Fruit fly (Drosophila melanogaster): ENCODE measurements around the gene Rpt3R.

Gene Rpt3R

dm6 chr3R:9800644-9801330 lies 44.5 kb upstream of the Rpt3R start, which contains the start of the genes CG9467 and CG8526 (continued):
- TF ChIP-seq YL-1 (GFP tag; optimal IDR thresholded peaks at IDR 0.05), result peak; percentile 74
- TF ChIP-seq E2f1 (GFP tag; IDR thresholded peaks at IDR 0.05), result peak; percentile 38; the same call in 1 of the 2 replicates
- TF ChIP-seq Nf-YC (tag; optimal IDR thresholded peaks at IDR 0.05), result peak; percentile 75
- TF ChIP-seq Dbx (GFP tag; IDR thresholded peaks at IDR 0.05), result peak; percentile 70; the same call in 2 of the 3 replicates
- peak; percentile 23 for TF ChIP-seq CG1233 (GFP tag; optimal IDR thresholded peaks at IDR 0.05)
- peak; percentile 56 for TF ChIP-seq CG18619 (GFP tag; optimal IDR thresholded peaks at IDR 0.05)
- TF ChIP-seq CG17186 (GFP tag; optimal IDR thresholded peaks at IDR 0.05), result peak; percentile 24
- TF ChIP-seq vvl (GFP tag; IDR thresholded peaks at IDR 0.05), result peak; percentile 65; the same call in 1 of the 2 replicates
- TF ChIP-seq CoRest (tag; optimal IDR thresholded peaks at IDR 0.05), result peak; percentile 89
- peak; percentile 50 for TF ChIP-seq H2.0 (GFP tag; IDR thresholded peaks at IDR 0.05)
- peak; percentile 63 for TF ChIP-seq CG6791 (GFP tag; IDR thresholded peaks at IDR 0.05; ENCODE audit: partially characterized antibody)
- TF ChIP-seq Dll (GFP tag; IDR thresholded peaks at IDR 0.05; ENCODE audit: partially characterized antibody), result peak; percentile 88
- no peak for TF ChIP-seq bowl (GFP tag; IDR thresholded peaks at IDR 0.05)
- TF ChIP-seq CG15479 (GFP tag; optimal IDR thresholded peaks at IDR 0.05), result no peak
- no peak for TF ChIP-seq sim (GFP tag; IDR thresholded peaks at IDR 0.05)
- TF ChIP-seq sug (tag; optimal IDR thresholded peaks at IDR 0.05), result peak; percentile 100
- peak; percentile 35; the same call in 1 of the 3 replicates for TF ChIP-seq Opbp (GFP tag; IDR thresholded peaks at IDR 0.05; ENCODE audit: partially characterized antibody)
- no peak for TF ChIP-seq gem (tag; optimal IDR thresholded peaks at IDR 0.05)
- peak; percentile 26 for TF ChIP-seq CG18011 (GFP tag; optimal IDR thresholded peaks at IDR 0.05)
- TF ChIP-seq chm (GFP tag; IDR thresholded peaks at IDR 0.05), result 0 out of 2 replicates have a peak, but pooled peaks have one; percentile 37
- 0 out of 3 replicates have a peak, but pooled peaks have one; percentile 39 for TF ChIP-seq CG11456 (GFP tag; IDR thresholded peaks at IDR 0.05)
- peak; percentile 77 for TF ChIP-seq CG15696 (tag; optimal IDR thresholded peaks at IDR 0.05)
- TF ChIP-seq Drgx (GFP tag; IDR thresholded peaks at IDR 0.05), result no peak
- no peak for TF ChIP-seq yki (optimal IDR thresholded peaks at IDR 0.05)
- TF ChIP-seq gce (GFP tag; IDR thresholded peaks at IDR 0.05), result no peak
- TF ChIP-seq Xrp1 (GFP tag; IDR thresholded peaks at IDR 0.05), result peak; percentile 53; the same call in 1 of the 2 replicates
- TF ChIP-seq CG16813 (GFP tag; IDR thresholded peaks at IDR 0.05; ENCODE audit: partially characterized antibody), result peak; percentile 81
- TF ChIP-seq Dip2 (GFP tag; IDR thresholded peaks at IDR 0.05), result no peak
- TF ChIP-seq tup (GFP tag; optimal IDR thresholded peaks at IDR 0.05), result peak; percentile 13

dm6 chr3R:9793018-9793417 lies 36.7 kb upstream of the Rpt3R start, which contains the start of gene CG8516:
CG8516 (plus strand) TSS chr3R:9793295.
- no peak for TF ChIP-seq sisA (GFP tag; IDR thresholded peaks at IDR 0.05)
- peak; percentile 0 for TF ChIP-seq Meics (GFP tag; optimal IDR thresholded peaks at IDR 0.05)
- TF ChIP-seq Sry-δ (GFP tag; optimal IDR thresholded peaks at IDR 0.05), result peak; percentile 30
- peak; percentile 67 for TF ChIP-seq Aef1 (GFP tag; IDR thresholded peaks at IDR 0.05)
- TF ChIP-seq lilli (GFP tag; optimal IDR thresholded peaks at IDR 0.05), result peak; percentile 19
- no peak for TF ChIP-seq Kr (GFP tag; optimal IDR thresholded peaks at IDR 0.05)
- no peak for TF ChIP-seq ftz-f1 (GFP tag; optimal IDR thresholded peaks at IDR 0.05)
- TF ChIP-seq Atf3 (GFP tag; optimal IDR thresholded peaks at IDR 0.05), result peak; percentile 13
- TF ChIP-seq Pdp1 (GFP tag; optimal IDR thresholded peaks at IDR 0.05), result peak in 1 of 2 experiments; percentile 53
- peak; percentile 43 for TF ChIP-seq Ets97D (GFP tag; optimal IDR thresholded peaks at IDR 0.05)
- TF ChIP-seq vvl (GFP tag; IDR thresholded peaks at IDR 0.05), result peak; percentile 32; the same call in 1 of the 2 replicates
- no peak for TF ChIP-seq Nf-YC (tag; optimal IDR thresholded peaks at IDR 0.05)
- peak; percentile 93 for TF ChIP-seq CG9797 (GFP tag; optimal IDR thresholded peaks at IDR 0.05)
- no peak for TF ChIP-seq CG7357 (GFP tag; IDR thresholded peaks at IDR 0.05)
- peak; percentile 60 for TF ChIP-seq trem (tag; optimal IDR thresholded peaks at IDR 0.05)
- peak; percentile 33 for TF ChIP-seq CG12391 (tag; optimal IDR thresholded peaks at IDR 0.05)
- TF ChIP-seq pzg (GFP tag; optimal IDR thresholded peaks at IDR 0.05), result peak; percentile 83
- TF ChIP-seq CG6854 (GFP tag; optimal IDR thresholded peaks at IDR 0.05), result no peak
- peak; percentile 90 for TF ChIP-seq CG4360 (GFP tag; IDR thresholded peaks at IDR 0.05)
- no peak for TF ChIP-seq CG6791 (GFP tag; IDR thresholded peaks at IDR 0.05; ENCODE audit: partially characterized antibody)
- peak; percentile 5 for TF ChIP-seq CG18262 (tag; optimal IDR thresholded peaks at IDR 0.05)
- TF ChIP-seq CG2712 (tag; optimal IDR thresholded peaks at IDR 0.05), result peak; percentile 30
- TF ChIP-seq Myb (GFP tag; optimal IDR thresholded peaks at IDR 0.05), result peak; percentile 95
- TF ChIP-seq eyg (GFP tag; optimal IDR thresholded peaks at IDR 0.05), result no peak
